Worm (Caenorhabditis elegans) whole organism, young adult: ENCODE measurements around the gene C04E6.7.

Experiments used
- C17E4.6 ChIP-seq: fragments of 200-800 bp; sonication (Bioruptor generic); IDR thresholded peaks from 2 replicates; pipeline ENCODE4 v1.3.6; 2022; ENCODE audit warnings: missing genetic modification reagents, missing genetic modification characterization, missing compliant biosample characterization
- F23B12.7 ChIP-seq: sonication (generic microtip); optimal IDR thresholded peaks from 2 replicates; lab custom pipeline; 2017; ENCODE audit warnings: missing genetic modification characterization, mild to moderate bottlenecking, missing compliant biosample characterization, antibody characterized with exemption, moderate library complexity; ENCODE audit not compliant: insufficient read depth
- F33H1.4 ChIP-seq: fragments of 200-800 bp; sonication (Bioruptor generic); IDR thresholded peaks from 2 replicates; pipeline ENCODE4 v1.3.6; 2022; ENCODE audit warnings: missing genetic modification reagents, missing genetic modification characterization, missing compliant biosample characterization
- F57C9.4 ChIP-seq: sonication (generic microtip); optimal IDR thresholded peaks from 2 replicates; lab custom pipeline; 2017; ENCODE audit warnings: mild to moderate bottlenecking, missing genetic modification characterization, missing compliant biosample characterization
- K11D2.4 ChIP-seq: fragments of 200-800 bp; sonication (Bioruptor generic); IDR thresholded peaks from 2 replicates; pipeline ENCODE4 v1.3.6; 2022; ENCODE audit warnings: missing genetic modification reagents, missing genetic modification characterization, missing compliant biosample characterization
- K12H6.12 ChIP-seq: fragments of 200-800 bp; sonication (Bioruptor generic); optimal IDR thresholded peaks from 2 replicates; lab custom pipeline; 2018; ENCODE audit warnings: mild to moderate bottlenecking, missing genetic modification characterization, missing compliant biosample characterization
- Y53G8AR.9 ChIP-seq: fragments of 200-800 bp; sonication (Bioruptor generic); conservative IDR thresholded peaks from 2 replicates; pipeline ENCODE4 v1.3.6; 2022; ENCODE audit warnings: missing genetic modification reagents, missing genetic modification characterization, missing compliant biosample characterization
- Y56A3A.18 ChIP-seq: fragments of 200-800 bp; sonication (Bioruptor generic); IDR thresholded peaks from 2 replicates; pipeline ENCODE4 v1.3.6; 2022; ENCODE audit warnings: missing genetic modification reagents, missing genetic modification characterization, missing compliant biosample characterization
- Y79H2A.3 ChIP-seq: fragments of 200-800 bp; sonication (Bioruptor generic); conservative IDR thresholded peaks from 2 replicates; pipeline ENCODE4 v1.3.6; 2022; ENCODE audit warnings: missing genetic modification reagents, missing genetic modification characterization, missing compliant biosample characterization
- akir-1 ChIP-seq: fragments of 200-800 bp; sonication (Bioruptor generic); optimal IDR thresholded peaks from 2 replicates; lab custom pipeline; 2018; ENCODE audit warnings: mild to moderate bottlenecking, missing genetic modification characterization, moderate library complexity, missing compliant biosample characterization
- attf-6 ChIP-seq: fragments of 200-800 bp; sonication (Bioruptor generic); IDR thresholded peaks from 2 replicates; pipeline ENCODE4 v1.3.6; 2022; ENCODE audit warnings: missing genetic modification reagents, missing genetic modification characterization, missing compliant biosample characterization
- bed-1 ChIP-seq: fragments of 200-800 bp; sonication (Bioruptor generic); IDR thresholded peaks from 2 replicates; pipeline ENCODE4 v1.3.6; 2022; ENCODE audit warnings: missing genetic modification reagents, missing genetic modification characterization, missing compliant biosample characterization
- cebp-1 ChIP-seq, 2 experiments: fragments of 200-800 bp in 1 of 2; sonication (Bioruptor generic) in 1 of 2; sonication (generic microtip) in 1 of 2; IDR thresholded peaks in 1 of 2; optimal IDR thresholded peaks in 1 of 2; 2 replicates each; pipeline versions ENCODE4 v1.3.6 to Lab custom; 2017 to 2022; ENCODE audit warnings: missing compliant biosample characterization in 2 of 2, missing genetic modification characterization in 2 of 2, mild to moderate bottlenecking in 1 of 2, missing genetic modification reagents in 1 of 2, moderate library complexity in 1 of 2
- cebp-2 ChIP-seq: fragments of 200-800 bp; sonication (Bioruptor generic); IDR thresholded peaks from 2 replicates; pipeline ENCODE4 v1.3.6; 2022; ENCODE audit warnings: missing genetic modification characterization, missing compliant biosample characterization
- ceh-40 ChIP-seq: fragments of 200-800 bp; sonication (Bioruptor generic); IDR thresholded peaks from 2 replicates; pipeline ENCODE4 v1.3.6; 2022; ENCODE audit warnings: missing genetic modification characterization, missing compliant biosample characterization
- ceh-58 ChIP-seq: fragments of 200-800 bp; sonication (Bioruptor generic); IDR thresholded peaks from 2 replicates; pipeline ENCODE4 v1.3.6; 2022; ENCODE audit warnings: missing genetic modification characterization, missing compliant biosample characterization
- chd-7 ChIP-seq: sonication (generic microtip); optimal IDR thresholded peaks from 2 replicates; lab custom pipeline; 2016; ENCODE audit warnings: mild to moderate bottlenecking, missing genetic modification characterization, moderate library complexity, missing compliant biosample characterization
- dox-1 ChIP-seq: fragments of 200-800 bp; sonication (Bioruptor generic); IDR thresholded peaks from 2 replicates; pipeline ENCODE4 v1.3.6; 2022; ENCODE audit warnings: missing genetic modification reagents, missing genetic modification characterization, missing compliant biosample characterization
- egl-18 ChIP-seq: fragments of 200-800 bp; sonication (Bioruptor generic); IDR thresholded peaks from 2 replicates; pipeline ENCODE4 v1.3.6; 2022; ENCODE audit warnings: missing genetic modification reagents, missing genetic modification characterization, missing compliant biosample characterization
- egl-44 ChIP-seq: fragments of 200-800 bp; sonication (Bioruptor generic); IDR thresholded peaks from 2 replicates; pipeline ENCODE4 v1.3.6; 2022; ENCODE audit warnings: missing genetic modification reagents, missing genetic modification characterization, missing compliant biosample characterization
- fkh-3 ChIP-seq: sonication (generic microtip); optimal IDR thresholded peaks from 2 replicates; lab custom pipeline; 2016; ENCODE audit warnings: mild to moderate bottlenecking, missing genetic modification characterization, missing compliant biosample characterization
- hmg-1.2 ChIP-seq: fragments of 200-800 bp; sonication (Bioruptor generic); IDR thresholded peaks from 2 replicates; pipeline ENCODE4 v1.3.6; 2022; ENCODE audit warnings: missing genetic modification reagents, missing genetic modification characterization, missing compliant biosample characterization
- lag-1 ChIP-seq: fragments of 200-800 bp; sonication (Bioruptor generic); IDR thresholded peaks from 2 replicates; pipeline ENCODE4 v1.3.6; 2022; ENCODE audit warnings: missing genetic modification reagents, missing genetic modification characterization, missing compliant biosample characterization
- let-526 ChIP-seq: fragments of 200-800 bp; sonication (Bioruptor generic); IDR thresholded peaks from 2 replicates; pipeline ENCODE4 v1.3.6; 2022; ENCODE audit warnings: missing genetic modification reagents, missing genetic modification characterization, missing compliant biosample characterization
- lin-35 ChIP-seq, 3 experiments: fragments of 150-350 bp in 2 of 3; sonication (generic microtip) in 1 of 3; optimal IDR thresholded peaks; 2 replicates each; lab custom pipeline; 2014 to 2018; ENCODE audit warnings: missing biosample characterization in 3 of 3, missing genetic modification characterization in 3 of 3, missing genetic modification reagents in 3 of 3
- lir-1 ChIP-seq: fragments of 200-800 bp; sonication (Bioruptor generic); conservative IDR thresholded peaks from 2 replicates; pipeline ENCODE4 v1.3.6; 2022; ENCODE audit warnings: missing genetic modification reagents, missing genetic modification characterization, missing compliant biosample characterization
- lsy-27 ChIP-seq: sonication (generic microtip); optimal IDR thresholded peaks from 2 replicates; lab custom pipeline; 2017; ENCODE audit warnings: missing genetic modification characterization, mild to moderate bottlenecking, missing compliant biosample characterization, antibody characterized with exemption, missing genotype, borderline replicate concordance; ENCODE audit not compliant: insufficient read depth
- madf-3 ChIP-seq: fragments of 200-800 bp; sonication (Bioruptor generic); IDR thresholded peaks from 2 replicates; pipeline ENCODE4 v1.3.6; 2022; ENCODE audit warnings: missing genetic modification reagents, missing genetic modification characterization, missing compliant biosample characterization
- madf-6 ChIP-seq: fragments of 200-800 bp; sonication (Bioruptor generic); IDR thresholded peaks from 2 replicates; pipeline ENCODE4 v1.3.6; 2022; ENCODE audit warnings: missing genetic modification reagents, missing genetic modification characterization, missing compliant biosample characterization
- madf-8 ChIP-seq: fragments of 200-800 bp; sonication (Bioruptor generic); conservative IDR thresholded peaks from 2 replicates; pipeline ENCODE4 v1.3.6; 2022; ENCODE audit warnings: missing genetic modification reagents, missing genetic modification characterization, missing compliant biosample characterization
- nfya-1 ChIP-seq: sonication (generic microtip); optimal IDR thresholded peaks from 2 replicates; lab custom pipeline; 2017; ENCODE audit warnings: antibody characterized with exemption, missing compliant biosample characterization, missing genetic modification characterization, borderline replicate concordance; ENCODE audit not compliant: insufficient read depth
- nhr-120 ChIP-seq: fragments of 200-800 bp; sonication (Bioruptor generic); IDR thresholded peaks from 2 replicates; pipeline ENCODE4 v1.3.6; 2022; ENCODE audit warnings: missing genetic modification characterization, missing compliant biosample characterization
- nhr-80 ChIP-seq: sonication (generic microtip); optimal IDR thresholded peaks from 2 replicates; lab custom pipeline; 2016; ENCODE audit warnings: missing genetic modification characterization, missing compliant biosample characterization
- rec-8 ChIP-seq, 2 experiments: sonication (generic microtip); optimal IDR thresholded peaks; 2 replicates each; lab custom pipeline; 2016; ENCODE audit warnings: mild to moderate bottlenecking in 2 of 2, missing genetic modification characterization in 2 of 2, missing genetic modification reagents in 2 of 2, missing genotype in 2 of 2, missing biosample characterization in 1 of 2, missing compliant biosample characterization in 1 of 2, moderate library complexity in 1 of 2
- repo-1 ChIP-seq: sonication (generic microtip); optimal IDR thresholded peaks from 2 replicates; lab custom pipeline; 2017; ENCODE audit warnings: mild to moderate bottlenecking, missing genetic modification characterization, missing compliant biosample characterization
- snpc-1.3 ChIP-seq: sonication (generic microtip); optimal IDR thresholded peaks from 2 replicates; lab custom pipeline; 2017; ENCODE audit warnings: missing genetic modification characterization, mild to moderate bottlenecking, missing compliant biosample characterization, antibody characterized with exemption, moderate library complexity, missing genotype, missing genetic modification reagents; ENCODE audit not compliant: insufficient read depth
- snpc-3.4 ChIP-seq: sonication (generic microtip); optimal IDR thresholded peaks from 2 replicates; lab custom pipeline; 2017; ENCODE audit warnings: missing genetic modification characterization, mild to moderate bottlenecking, missing compliant biosample characterization, antibody characterized with exemption, moderate library complexity, missing genotype, missing genetic modification reagents
- tbp1 ChIP-seq: fragments of 200-800 bp; sonication (Bioruptor generic); optimal IDR thresholded peaks from 2 replicates; lab custom pipeline; 2018; ENCODE audit warnings: mild to moderate bottlenecking, missing genetic modification characterization, missing compliant biosample characterization
- unc-130 ChIP-seq: sonication (generic microtip); optimal IDR thresholded peaks from 2 replicates; lab custom pipeline; 2016; ENCODE audit warnings: missing genetic modification reagents, missing genetic modification characterization, missing compliant biosample characterization
- zim-3 ChIP-seq: sonication (generic microtip); optimal IDR thresholded peaks from 2 replicates; lab custom pipeline; 2017; ENCODE audit warnings: mild to moderate bottlenecking, missing genetic modification characterization, moderate library complexity, missing compliant biosample characterization
- ztf-18 ChIP-seq: sonication (generic microtip); optimal IDR thresholded peaks from 2 replicates; lab custom pipeline; 2016; ENCODE audit warnings: missing genotype, mild to moderate bottlenecking, missing genetic modification characterization, missing compliant biosample characterization
- ztf-26 ChIP-seq: sonication (generic microtip); optimal IDR thresholded peaks from 2 replicates; lab custom pipeline; 2017; ENCODE audit warnings: missing genetic modification characterization, missing compliant biosample characterization

Gene C04E6.7

DNA sequence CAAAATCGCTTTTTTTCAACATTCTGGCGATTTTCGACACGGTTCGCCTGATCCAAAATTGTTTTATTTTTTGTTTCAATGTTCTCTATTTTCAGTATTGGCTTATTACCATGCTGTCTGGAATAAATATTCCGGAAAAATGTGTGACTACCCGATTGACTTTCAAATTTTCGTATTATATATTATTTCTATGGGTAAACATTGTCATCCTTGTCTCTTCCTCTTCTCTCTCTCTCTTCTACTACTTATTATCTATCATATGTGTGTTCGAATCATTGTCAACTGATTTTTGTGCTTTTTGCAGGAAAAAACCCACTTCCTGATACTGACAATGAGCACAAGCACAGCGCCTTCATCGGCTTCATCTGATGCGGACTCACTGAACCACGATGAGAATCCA lies at the start of gene C04E6.7:
Gene C04E6.7, plus strand, starts transcription at position 301 of the 400 bp plus-strand sequence.
- TF ChIP-seq hmg-1.2 (GFP tag; lab: Robert Waterston, UW) (no peak), cebp-2 (GFP tag; lab: Robert Waterston, UW) (no peak), lsy-27 (tag; lab: Kevin White, UChicago) (no peak), madf-3 (no peak), egl-44 (no peak), unc-130 (no peak), ztf-26 (tag; lab: Kevin White, UChicago) (no peak), rec-8 (tag; optimal IDR thresholded peaks at IDR 0.05; lab: Kevin White, UChicago) (no peak), attf-6 (GFP tag; lab: Robert Waterston, UW) (no peak), ceh-40 (GFP tag; lab: Robert Waterston, UW) (no peak), bed-1 (GFP tag; lab: Robert Waterston, UW) (no peak), zim-3 (no peak), madf-6 (GFP tag; lab: Robert Waterston, UW) (no peak), chd-7 (tag; lab: Kevin White, UChicago) (no peak), F23B12.7 (no peak)
- TF ChIP-seq, all 124 proteins: peak for 0

DNA sequence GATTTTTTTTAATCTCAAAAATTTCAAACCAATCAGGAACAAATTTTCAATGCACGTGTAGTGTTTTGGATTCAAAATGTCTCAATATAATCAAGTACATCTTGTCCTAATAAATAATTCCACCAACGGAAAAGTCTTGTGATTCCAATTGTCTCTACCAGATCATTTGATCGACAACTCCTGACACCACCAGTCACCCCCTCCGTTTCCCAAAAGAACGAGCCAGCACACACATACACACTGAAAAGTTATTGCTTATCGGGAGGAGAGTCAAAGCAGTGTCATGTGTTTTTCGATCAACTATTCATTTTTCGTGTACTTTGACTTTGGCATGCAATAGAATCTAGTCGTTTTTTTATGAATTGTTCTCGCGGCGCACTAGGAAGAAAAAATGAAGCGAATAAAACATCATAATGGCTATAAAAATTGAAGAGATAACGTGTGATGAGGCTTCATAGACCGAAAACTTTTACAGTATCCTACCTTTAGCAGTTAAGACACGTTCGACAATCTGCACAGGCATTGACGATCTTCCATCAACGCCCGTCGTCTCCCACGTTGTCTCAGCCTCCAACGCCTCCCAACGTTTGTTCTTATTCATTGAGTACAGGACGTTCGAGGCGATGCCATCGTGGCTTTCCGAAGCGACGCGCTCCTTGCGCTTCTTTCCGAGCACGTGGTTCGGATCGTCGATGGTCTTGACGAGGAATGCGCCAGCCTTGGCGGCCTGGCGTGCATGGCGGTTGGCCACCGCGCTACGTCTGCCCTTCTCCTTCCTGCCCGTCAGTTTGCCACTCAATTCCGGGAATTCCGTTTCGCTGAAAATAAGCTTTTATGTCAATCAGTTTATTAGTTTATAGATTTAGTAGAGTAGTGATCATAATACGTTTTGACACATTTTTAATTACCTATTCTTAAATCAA lies 49.4 kb upstream of the C04E6.7 start:
- TF ChIP-seq F57C9.4, result no peak
- peak; percentile 31 for TF ChIP-seq F23B12.7
- 0 out of 2 replicates have a peak, but pooled peaks have one; percentile 14 for TF ChIP-seq madf-8
- no peak for TF ChIP-seq K12H6.12
- no peak for TF ChIP-seq let-526 (GFP tag; lab: Robert Waterston, UW)
- TF ChIP-seq akir-1, result no peak
- no peak for TF ChIP-seq snpc-1.3
- TF ChIP-seq repo-1 (tag; lab: Kevin White, UChicago), result peak; percentile 6
- TF ChIP-seq egl-44, result peak; percentile 60; the same call in 1 of the 2 replicates
- no peak for TF ChIP-seq snpc-3.4 (tag; lab: Kevin White, UChicago)
- peak in 1 of 3 experiments; percentile 4 for TF ChIP-seq lin-35 (GFP tag; optimal IDR thresholded peaks at IDR 0.05; lab: Kevin White, UChicago)
- TF ChIP-seq dox-1 (GFP tag; lab: Robert Waterston, UW), result peak; percentile 51; the same call in 1 of the 2 replicates
- peak; percentile 78 for TF ChIP-seq nhr-80 (tag; lab: Kevin White, UChicago)
- TF ChIP-seq tbp1 (GFP tag; lab: Kevin White, UChicago), result peak; percentile 12
- TF ChIP-seq nhr-120, result 0 out of 2 replicates have a peak, but pooled peaks have one; percentile 21
- TF ChIP-seq ceh-58 (GFP tag; lab: Robert Waterston, UW), result 0 out of 2 replicates have a peak, but pooled peaks have one; percentile 5
- TF ChIP-seq lir-1 (GFP tag; lab: Robert Waterston, UW), result peak; percentile 32; the same call in 1 of the 2 replicates
- TF ChIP-seq cebp-2 (GFP tag; lab: Robert Waterston, UW), result 0 out of 2 replicates have a peak, but pooled peaks have one; percentile 30
- no peak for TF ChIP-seq F33H1.4 (GFP tag; lab: Robert Waterston, UW)
- peak; percentile 67; the same call in 1 of the 2 replicates for TF ChIP-seq Y53G8AR.9 (GFP tag; lab: Robert Waterston, UW)
- peak; percentile 44 for TF ChIP-seq chd-7 (tag; lab: Kevin White, UChicago)
- TF ChIP-seq madf-3, result peak; percentile 71; the same call in 1 of the 2 replicates
- TF ChIP-seq cebp-1 (GFP tag; IDR thresholded peaks at IDR 0.05; lab: Robert Waterston, UW), result peak; percentile 76
- TF ChIP-seq cebp-1 (tag; optimal IDR thresholded peaks at IDR 0.05; lab: Kevin White, UChicago), result peak; percentile 59
- TF ChIP-seq nfya-1 (tag; lab: Kevin White, UChicago), result no peak
- no peak for TF ChIP-seq egl-18 (GFP tag; lab: Robert Waterston, UW)
- TF ChIP-seq lag-1 (GFP tag; lab: Robert Waterston, UW), result 0 out of 2 replicates have a peak, but pooled peaks have one; percentile 31
- peak; percentile 38; the same call in 1 of the 2 replicates for TF ChIP-seq Y79H2A.3 (GFP tag; lab: Robert Waterston, UW)
- peak; percentile 21 for TF ChIP-seq ztf-18 (tag; lab: Kevin White, UChicago)
- no peak for TF ChIP-seq Y56A3A.18 (GFP tag; lab: Robert Waterston, UW)
- peak; percentile 40 for TF ChIP-seq fkh-3
- peak; percentile 56 for TF ChIP-seq K11D2.4
- 0 out of 2 replicates have a peak, but pooled peaks have one; percentile 21 for TF ChIP-seq C17E4.6 (GFP tag; lab: Robert Waterston, UW)
